Worm (Caenorhabditis elegans) whole organism, early embryonic: ENCODE measurements around the gene rips-1.

ENCODE experiments used
- B0310.2 ChIP-seq: sonication (generic microtip); optimal IDR thresholded peaks from 2 replicates; lab custom pipeline; 2016; ENCODE audit warnings: mild to moderate bottlenecking, missing genetic modification characterization, missing compliant biosample characterization
- F13C5.2 ChIP-seq: sonication (generic microtip); optimal IDR thresholded peaks from 2 replicates; lab custom pipeline; 2017; ENCODE audit warnings: mild to moderate bottlenecking, missing genetic modification characterization, inconsistent platforms, missing compliant biosample characterization
- aly-1 ChIP-seq: sonication (generic microtip); optimal IDR thresholded peaks from 2 replicates; lab custom pipeline; 2016; ENCODE audit warnings: missing genetic modification characterization, missing compliant biosample characterization
- ama-1 ChIP-seq: fragments of 150-350 bp; optimal IDR thresholded peaks from 2 replicates; lab custom pipeline; 2014
- ceh-13 ChIP-seq: fragments of 200-800 bp; sonication (Bioruptor generic); optimal IDR thresholded peaks from 2 replicates; lab custom pipeline; 2018; ENCODE audit warnings: mild to moderate bottlenecking, missing genetic modification characterization, missing compliant biosample characterization
- ceh-36 ChIP-seq: sonication (generic microtip); optimal IDR thresholded peaks from 2 replicates; lab custom pipeline; 2016; ENCODE audit warnings: missing genetic modification characterization, inconsistent platforms, missing compliant biosample characterization
- ets-7 ChIP-seq: sonication (generic microtip); optimal IDR thresholded peaks from 2 replicates; lab custom pipeline; 2016; ENCODE audit warnings: missing genotype, missing genetic modification characterization, missing compliant biosample characterization
- flt-1 ChIP-seq: fragments of 200-800 bp; sonication (Bioruptor generic); IDR thresholded peaks from 2 replicates; pipeline ENCODE4 v1.3.6; 2022; ENCODE audit warnings: missing genetic modification characterization, missing compliant biosample characterization
- hmbx-1 ChIP-seq: sonication (generic microtip); optimal IDR thresholded peaks from 2 replicates; lab custom pipeline; 2016; ENCODE audit warnings: mild to moderate bottlenecking, missing genetic modification characterization, missing compliant biosample characterization
- hmg-4 ChIP-seq: fragments of 200-800 bp; sonication (Bioruptor generic); optimal IDR thresholded peaks from 2 replicates; lab custom pipeline; 2018; ENCODE audit warnings: mild to moderate bottlenecking, missing genetic modification characterization, missing compliant biosample characterization
- hnd-1 ChIP-seq: sonication (generic microtip); optimal IDR thresholded peaks from 2 replicates; lab custom pipeline; 2016; ENCODE audit warnings: missing genetic modification characterization, missing compliant biosample characterization
- pes-1 ChIP-seq: fragments of 200-800 bp; sonication (Bioruptor generic); IDR thresholded peaks from 2 replicates; pipeline ENCODE4 v1.3.6; 2022; ENCODE audit warnings: missing genetic modification reagents, missing genetic modification characterization, missing compliant biosample characterization
- scrt-1 ChIP-seq: fragments of 200-800 bp; sonication (Bioruptor generic); IDR thresholded peaks from 2 replicates; pipeline ENCODE4 v1.3.6; 2022; ENCODE audit warnings: missing genetic modification characterization, missing compliant biosample characterization
- sea-1 ChIP-seq: fragments of 200-800 bp; sonication (Bioruptor generic); conservative IDR thresholded peaks from 2 replicates; pipeline ENCODE4 v1.3.6; 2022; ENCODE audit warnings: missing genetic modification characterization, missing compliant biosample characterization
- tbx-11 ChIP-seq: fragments of 200-800 bp; sonication (Bioruptor generic); IDR thresholded peaks from 2 replicates; pipeline ENCODE4 v1.3.6; 2022; ENCODE audit warnings: missing genetic modification characterization, missing compliant biosample characterization
- tbx-37 ChIP-seq: fragments of 200-800 bp; sonication (Bioruptor generic); conservative IDR thresholded peaks from 2 replicates; pipeline ENCODE4 v1.3.6; 2022; ENCODE audit warnings: missing genetic modification reagents, missing genetic modification characterization, missing compliant biosample characterization
- tra-4 ChIP-seq: sonication (generic microtip); optimal IDR thresholded peaks from 2 replicates; lab custom pipeline; 2017; ENCODE audit warnings: missing genetic modification characterization, missing compliant biosample characterization

The rips-1 gene

DNA sequence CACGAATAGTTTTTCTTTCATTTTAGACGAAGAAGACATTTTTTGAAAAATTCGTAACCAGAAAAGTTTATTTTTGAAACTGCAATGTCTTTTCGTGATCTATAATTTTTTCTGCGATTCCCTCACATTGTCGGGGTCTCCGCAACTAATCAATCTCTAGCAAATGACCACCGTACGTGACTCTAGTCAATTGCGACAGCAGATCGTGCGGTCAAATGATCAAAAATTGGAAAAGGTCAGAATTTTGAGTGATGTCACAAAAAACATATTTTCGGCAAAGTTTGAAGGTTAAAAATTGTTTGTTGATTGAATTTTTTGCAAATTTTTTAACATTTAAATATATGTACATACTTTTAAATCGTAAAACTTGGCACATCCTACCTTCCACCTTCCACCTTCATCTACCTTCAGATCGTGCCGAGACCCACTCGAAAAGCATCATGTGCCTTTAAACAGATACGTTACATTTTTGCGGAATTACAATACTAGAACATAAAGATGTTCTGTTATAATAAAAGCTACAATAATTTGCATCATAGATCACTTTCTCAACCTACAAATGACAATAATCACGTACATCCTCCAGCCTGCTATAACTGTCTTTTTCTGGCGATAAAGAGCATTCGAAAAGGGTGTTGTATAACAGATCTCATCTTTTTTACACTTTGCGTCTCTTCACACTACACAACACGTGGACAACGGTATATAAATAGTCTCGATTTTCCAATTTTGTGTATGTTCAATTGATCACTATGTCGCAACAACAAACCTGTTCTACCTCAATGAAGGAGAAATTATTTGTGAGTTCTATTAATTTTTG, at the start of gene rips-1, which contains the start of gene R08E5.1:
Gene rips-1 (plus strand): TSS at position 585 of the 820 bp plus-strand sequence.
Gene R08E5.1 (minus strand): TSS at position 82 of the 820 bp plus-strand sequence.
- no peak for TF ChIP-seq scrt-1
- no peak for TF ChIP-seq ama-1 (lab: Kevin White, UChicago)
- no peak for TF ChIP-seq aly-1 (tag; lab: Kevin White, UChicago)
- TF ChIP-seq hmg-4 (GFP tag; lab: Kevin White, UChicago), result no peak
- no peak for TF ChIP-seq F13C5.2 (tag; lab: Kevin White, UChicago)

DNA sequence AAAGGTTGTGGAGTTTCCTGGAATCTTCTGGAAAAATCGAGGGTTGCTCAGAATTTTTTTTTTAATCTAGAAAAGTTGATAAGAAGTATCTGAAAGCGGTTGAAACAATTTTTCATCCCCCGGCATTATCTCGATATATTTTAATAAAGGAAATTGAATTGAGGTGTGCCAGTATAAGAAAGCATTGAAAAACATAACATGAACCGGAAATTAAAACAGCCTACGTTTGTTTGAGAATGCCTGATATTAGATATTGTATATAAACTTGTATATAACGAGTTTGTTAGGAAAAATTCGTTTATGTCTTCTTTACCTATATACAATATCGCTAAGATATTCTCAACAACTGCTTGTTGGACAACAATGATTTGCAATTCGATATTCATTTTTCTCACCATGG, 47.0 kb upstream of the rips-1 start, which contains the start of gene str-30:
Gene str-30 (plus strand): TSS at position 301 of the 400 bp plus-strand sequence.
- TF ChIP-seq hmg-4 (GFP tag; lab: Kevin White, UChicago), result no peak
- TF ChIP-seq B0310.2 (tag; lab: Kevin White, UChicago), result no peak
- TF ChIP-seq tbx-37 (GFP tag; lab: Robert Waterston, UW), result no peak
- no peak for TF ChIP-seq F13C5.2 (tag; lab: Kevin White, UChicago)
- TF ChIP-seq hmbx-1 (tag; lab: Kevin White, UChicago), result no peak
- no peak for TF ChIP-seq tbx-11 (GFP tag; lab: Robert Waterston, UW)
- TF ChIP-seq ets-7, result no peak
- no peak for TF ChIP-seq pes-1 (GFP tag; lab: Robert Waterston, UW)
- TF ChIP-seq hnd-1 (tag; lab: Kevin White, UChicago), result no peak
- TF ChIP-seq ceh-13 (GFP tag; lab: Kevin White, UChicago), result no peak
- no peak for TF ChIP-seq flt-1 (GFP tag; lab: Robert Waterston, UW)
- no peak for TF ChIP-seq ama-1 (lab: Kevin White, UChicago)
- TF ChIP-seq ceh-36 (tag; lab: Kevin White, UChicago), result no peak
- no peak for TF ChIP-seq tra-4 (tag; lab: Kevin White, UChicago)
- no peak for TF ChIP-seq scrt-1
- no peak for TF ChIP-seq aly-1 (tag; lab: Kevin White, UChicago)

ce11 chrV:3738409-3738808, 33.4 kb upstream of the rips-1 start:
- no peak for TF ChIP-seq ceh-36 (tag; lab: Kevin White, UChicago)
- TF ChIP-seq B0310.2 (tag; lab: Kevin White, UChicago), result no peak
- TF ChIP-seq flt-1 (GFP tag; lab: Robert Waterston, UW), result no peak
- no peak for TF ChIP-seq ama-1 (lab: Kevin White, UChicago)
- no peak for TF ChIP-seq ceh-13 (GFP tag; lab: Kevin White, UChicago)
- TF ChIP-seq hmg-4 (GFP tag; lab: Kevin White, UChicago), result no peak
- no peak for TF ChIP-seq scrt-1
- TF ChIP-seq tbx-11 (GFP tag; lab: Robert Waterston, UW), result no peak
- no peak for TF ChIP-seq F13C5.2 (tag; lab: Kevin White, UChicago)
- no peak for TF ChIP-seq ets-7
- TF ChIP-seq aly-1 (tag; lab: Kevin White, UChicago), result no peak
- TF ChIP-seq hmbx-1 (tag; lab: Kevin White, UChicago), result no peak
- no peak for TF ChIP-seq tbx-37 (GFP tag; lab: Robert Waterston, UW)
- no peak for TF ChIP-seq tra-4 (tag; lab: Kevin White, UChicago)
- no peak for TF ChIP-seq pes-1 (GFP tag; lab: Robert Waterston, UW)
- TF ChIP-seq hnd-1 (tag; lab: Kevin White, UChicago), result no peak
- TF ChIP-seq sea-1, result no peak

- TF ChIP-seq F13C5.2 (tag; lab: Kevin White, UChicago) (no peak), tbx-37 (GFP tag; lab: Robert Waterston, UW) (no peak), ama-1 (lab: Kevin White, UChicago) (no peak), scrt-1 (no peak), hmg-4 (GFP tag; lab: Kevin White, UChicago) (no peak), tbx-11 (GFP tag; lab: Robert Waterston, UW) (no peak), hmbx-1 (tag; lab: Kevin White, UChicago) (no peak), hnd-1 (tag; lab: Kevin White, UChicago) (no peak), tra-4 (tag; lab: Kevin White, UChicago) (no peak), flt-1 (GFP tag; lab: Robert Waterston, UW) (no peak), B0310.2 (tag; lab: Kevin White, UChicago) (no peak), sea-1 (no peak), ceh-13 (GFP tag; lab: Kevin White, UChicago) (no peak), ceh-36 (tag; lab: Kevin White, UChicago) (no peak), pes-1 (GFP tag; lab: Robert Waterston, UW) (no peak), ets-7 (no peak)
These were observed 32.5 kb upstream of the rips-1 start, which contains the start of gene hpo-36 for ce11 chrV:3739302-3739701. Gene hpo-36 (minus strand): TSS chrV:3739402.

ce11 chrV:3743172-3743626, 28.6 kb upstream of the rips-1 start, which contains the start of gene mtm-9:
Gene mtm-9 (plus strand): TSS chrV:3743576.
- TF ChIP-seq scrt-1 (no peak), ceh-13 (GFP tag; lab: Kevin White, UChicago) (no peak)

ce11 chrV:3750328-3750727, 21.5 kb upstream of the rips-1 start:
- TF ChIP-seq ets-7 (no peak), B0310.2 (tag; lab: Kevin White, UChicago) (no peak), tbx-11 (GFP tag; lab: Robert Waterston, UW) (no peak), sea-1 (no peak), F13C5.2 (tag; lab: Kevin White, UChicago) (no peak), scrt-1 (no peak), ceh-13 (GFP tag; lab: Kevin White, UChicago) (no peak), tbx-37 (GFP tag; lab: Robert Waterston, UW) (no peak), flt-1 (GFP tag; lab: Robert Waterston, UW) (no peak)

DNA sequence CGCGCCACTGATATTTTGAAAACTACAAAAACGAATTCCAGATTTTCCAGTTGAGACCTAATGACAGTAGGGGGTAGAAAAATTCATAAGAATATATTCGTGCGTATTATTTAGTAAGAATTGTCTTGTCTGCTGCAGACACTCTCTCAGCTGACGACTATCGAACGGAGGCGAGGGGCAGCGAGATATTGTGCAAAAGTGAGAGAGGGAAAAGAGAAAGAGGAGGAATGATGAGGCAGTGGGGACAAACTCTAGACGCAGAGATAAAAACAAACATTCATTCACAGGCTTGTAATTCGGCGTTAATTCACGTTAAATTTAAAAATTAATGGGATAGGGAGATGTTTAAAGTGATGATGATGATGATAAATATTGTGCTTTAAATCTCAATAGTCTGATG, 14.9 kb upstream of the rips-1 start, which contains the start of gene gid-7:
Gene gid-7 (minus strand): TSS at position 188 of the 400 bp plus-strand sequence.
- TF ChIP-seq ama-1 (lab: Kevin White, UChicago) (no peak), tbx-11 (GFP tag; lab: Robert Waterston, UW) (no peak), hnd-1 (tag; lab: Kevin White, UChicago) (no peak), scrt-1 (no peak), pes-1 (GFP tag; lab: Robert Waterston, UW) (no peak), F13C5.2 (tag; lab: Kevin White, UChicago) (no peak), ceh-13 (GFP tag; lab: Kevin White, UChicago) (no peak), hmg-4 (GFP tag; lab: Kevin White, UChicago) (no peak), hmbx-1 (tag; lab: Kevin White, UChicago) (no peak), B0310.2 (tag; lab: Kevin White, UChicago) (no peak), flt-1 (GFP tag; lab: Robert Waterston, UW) (no peak), ceh-36 (tag; lab: Kevin White, UChicago) (no peak), tra-4 (tag; lab: Kevin White, UChicago) (no peak), tbx-37 (GFP tag; lab: Robert Waterston, UW) (no peak), ets-7 (no peak), sea-1 (no peak)
